Fruit fly (Drosophila melanogaster): Measurements from ENCODE around the gene Setd3.

Gene Setd3

dm6 chrX:6908078-6908477, 60.5 kb downstream of the Setd3 start, which contains the start of gene CG14431 (continued):
- TF ChIP-seq ATbp (GFP tag; optimal IDR thresholded peaks at IDR 0.05) (no peak), D (optimal IDR thresholded peaks at IDR 0.05) (no peak), D (GFP tag; optimal IDR thresholded peaks at IDR 0.05) (no peak), ewg (GFP tag; optimal IDR thresholded peaks at IDR 0.05) (no peak), Atf-2 (GFP tag; optimal IDR thresholded peaks at IDR 0.05) (no peak), HLH54F (GFP tag; optimal IDR thresholded peaks at IDR 0.05) (no peak), prd (optimal IDR thresholded peaks at IDR 0.05) (no peak), prd (GFP tag; IDR thresholded peaks at IDR 0.05) (0 out of 3 replicates have a peak, but pooled peaks have one; percentile 13), CG2202 (tag; optimal IDR thresholded peaks at IDR 0.05) (no peak), Drgx (GFP tag; IDR thresholded peaks at IDR 0.05) (peak; percentile 27; the same call in 1 of the 2 replicates), zfh2 (GFP tag; optimal IDR thresholded peaks at IDR 0.05) (no peak), CG11456 (GFP tag; IDR thresholded peaks at IDR 0.05) (no peak), Adf1 (GFP tag; IDR thresholded peaks at IDR 0.05) (no peak), Myb (GFP tag; optimal IDR thresholded peaks at IDR 0.05) (no peak), Six4 (GFP tag; optimal IDR thresholded peaks at IDR 0.05) (no peak), CG17568 (GFP tag; optimal IDR thresholded peaks at IDR 0.05) (no peak), sens (GFP tag) (peak; percentile 27), CG16815 (GFP tag; optimal IDR thresholded peaks at IDR 0.05) (no peak), ham (GFP tag; IDR thresholded peaks at IDR 0.05) (no peak), CG7963 (GFP tag; IDR thresholded peaks at IDR 0.05; ENCODE audit: partially characterized antibody) (no peak), dimm (GFP tag; IDR thresholded peaks at IDR 0.05) (no peak), HLHmδ (GFP tag; optimal IDR thresholded peaks at IDR 0.05) (peak; percentile 7), lola (GFP tag; optimal IDR thresholded peaks at IDR 0.05) (no peak), CG15601 (tag; optimal IDR thresholded peaks at IDR 0.05) (no peak), pita (GFP tag; optimal IDR thresholded peaks at IDR 0.05) (no peak), CG10565 (GFP tag; optimal IDR thresholded peaks at IDR 0.05) (no peak), CG9437 (GFP tag; optimal IDR thresholded peaks at IDR 0.05) (no peak), Deaf1 (tag; optimal IDR thresholded peaks at IDR 0.05) (peak; percentile 97), vnd (GFP tag; IDR thresholded peaks at IDR 0.05; ENCODE audit: partially characterized antibody) (no peak), Jarid2 (GFP tag; optimal IDR thresholded peaks at IDR 0.05) (peak; percentile 64), Fer1 (GFP tag; optimal IDR thresholded peaks at IDR 0.05) (no peak), CG3281 (GFP tag; optimal IDR thresholded peaks at IDR 0.05) (no peak), Dip3 (GFP tag; optimal IDR thresholded peaks at IDR 0.05) (no peak), dati (GFP tag; IDR thresholded peaks at IDR 0.05) (no peak), CG6175 (GFP tag; IDR thresholded peaks at IDR 0.05) (0 out of 3 replicates have a peak, but pooled peaks have one; percentile 36), aop (GFP tag; IDR thresholded peaks at IDR 0.05) (no peak), ci (GFP tag; IDR thresholded peaks at IDR 0.05) (0 out of 3 replicates have a peak, but pooled peaks have one; percentile 12), Usf (GFP tag; optimal IDR thresholded peaks at IDR 0.05) (no peak)
